Worm (Caenorhabditis elegans) whole organism, late embryonic: ENCODE results near the gene F55C12.2.

ENCODE experiments used
- F13H6.1 ChIP-seq: sonication (generic microtip); optimal IDR thresholded peaks from 2 replicates; lab custom pipeline; 2016; ENCODE audit warnings: missing genetic modification characterization, missing compliant biosample characterization
- K09A11.1 ChIP-seq: sonication (generic microtip); optimal IDR thresholded peaks from 2 replicates; lab custom pipeline; 2017; ENCODE audit warnings: antibody characterized with exemption, mild to moderate bottlenecking, missing genetic modification characterization, missing compliant biosample characterization; ENCODE audit not compliant: insufficient read depth
- T23F11.4 ChIP-seq: fragments of 200-800 bp; sonication (Bioruptor generic); optimal IDR thresholded peaks from 2 replicates; lab custom pipeline; 2018; ENCODE audit warnings: mild to moderate bottlenecking, missing genetic modification characterization, missing compliant biosample characterization
- Y22D7AL.16 ChIP-seq: sonication (generic microtip); optimal IDR thresholded peaks from 2 replicates; lab custom pipeline; 2016; ENCODE audit warnings: missing genetic modification characterization, missing compliant biosample characterization
- ceh-18 ChIP-seq: sonication (generic microtip); optimal IDR thresholded peaks from 2 replicates; lab custom pipeline; 2016; ENCODE audit warnings: missing genetic modification characterization, missing compliant biosample characterization
- ceh-19 ChIP-seq: fragments of 200-800 bp; sonication (Bioruptor generic); optimal IDR thresholded peaks from 2 replicates; lab custom pipeline; 2018; ENCODE audit warnings: mild to moderate bottlenecking, missing genetic modification characterization, missing compliant biosample characterization
- ceh-2 ChIP-seq: sonication (generic microtip); optimal IDR thresholded peaks from 2 replicates; lab custom pipeline; 2016; ENCODE audit warnings: missing genotype, missing genetic modification characterization, missing compliant biosample characterization
- ceh-22 ChIP-seq: sonication (generic microtip); optimal IDR thresholded peaks from 2 replicates; lab custom pipeline; 2017; ENCODE audit warnings: missing biosample characterization, missing genetic modification characterization
- ceh-24 ChIP-seq: sonication (generic microtip); optimal IDR thresholded peaks from 2 replicates; lab custom pipeline; 2016; ENCODE audit warnings: mild to moderate bottlenecking, missing genetic modification characterization, missing compliant biosample characterization
- ceh-30 ChIP-seq: fragments of 150-350 bp; optimal IDR thresholded peaks from 2 replicates; lab custom pipeline; 2014; ENCODE audit warnings: missing biosample characterization, missing genetic modification characterization
- ceh-34 ChIP-seq: sonication (generic microtip); optimal IDR thresholded peaks from 2 replicates; lab custom pipeline; 2016; ENCODE audit warnings: mild to moderate bottlenecking, missing genetic modification characterization, missing compliant biosample characterization
- ceh-48 ChIP-seq: sonication (generic microtip); optimal IDR thresholded peaks from 2 replicates; lab custom pipeline; 2016; ENCODE audit warnings: missing genetic modification characterization, inconsistent platforms, missing compliant biosample characterization
- ceh-6 ChIP-seq: fragments of 200-800 bp; sonication (Bioruptor generic); optimal IDR thresholded peaks from 2 replicates; lab custom pipeline; 2018; ENCODE audit warnings: mild to moderate bottlenecking, missing genetic modification characterization, missing compliant biosample characterization
- ceh-9 ChIP-seq: sonication (generic microtip); optimal IDR thresholded peaks from 2 replicates; lab custom pipeline; 2016; ENCODE audit warnings: mild to moderate bottlenecking, missing genetic modification characterization, inconsistent platforms, missing compliant biosample characterization
- che-1 ChIP-seq: sonication (generic microtip); optimal IDR thresholded peaks from 2 replicates; lab custom pipeline; 2016; ENCODE audit warnings: mild to moderate bottlenecking, missing genetic modification characterization, missing compliant biosample characterization
- dmd-4 ChIP-seq: sonication (generic microtip); optimal IDR thresholded peaks from 2 replicates; lab custom pipeline; 2016; ENCODE audit warnings: borderline replicate concordance, missing genetic modification characterization, missing compliant biosample characterization
- dve-1 ChIP-seq: sonication (generic microtip); optimal IDR thresholded peaks from 2 replicates; lab custom pipeline; 2017; ENCODE audit warnings: antibody characterized with exemption, mild to moderate bottlenecking, missing genetic modification characterization, missing compliant biosample characterization
- elt-2 ChIP-seq: sonication (generic microtip); optimal IDR thresholded peaks from 2 replicates; lab custom pipeline; 2016; ENCODE audit warnings: missing genetic modification reagents, missing genetic modification characterization, missing compliant biosample characterization
- elt-4 ChIP-seq: sonication (generic microtip); optimal IDR thresholded peaks from 2 replicates; lab custom pipeline; 2016; ENCODE audit warnings: missing genetic modification characterization, missing compliant biosample characterization
- fax-1 ChIP-seq: sonication (generic microtip); optimal IDR thresholded peaks from 2 replicates; lab custom pipeline; 2016; ENCODE audit warnings: missing genotype, missing genetic modification characterization, missing compliant biosample characterization
- fkh-10 ChIP-seq: fragments of 150-350 bp; optimal IDR thresholded peaks from 2 replicates; lab custom pipeline; 2014; ENCODE audit warnings: missing biosample characterization, missing genetic modification reagents, missing genetic modification characterization
- gmeb-2 ChIP-seq: sonication (generic microtip); optimal IDR thresholded peaks from 2 replicates; lab custom pipeline; 2016; ENCODE audit warnings: missing genetic modification characterization, inconsistent platforms, missing compliant biosample characterization
- hlh-13 ChIP-seq: fragments of 200-800 bp; sonication (Bioruptor generic); optimal IDR thresholded peaks from 2 replicates; lab custom pipeline; 2018; ENCODE audit warnings: mild to moderate bottlenecking, missing genetic modification characterization, missing compliant biosample characterization
- hlh-6 ChIP-seq: sonication (generic microtip); optimal IDR thresholded peaks from 2 replicates; lab custom pipeline; 2016; ENCODE audit warnings: missing genotype, missing genetic modification characterization, missing compliant biosample characterization
- hlh-8 ChIP-seq: sonication (generic microtip); optimal IDR thresholded peaks from 2 replicates; lab custom pipeline; 2016; ENCODE audit warnings: missing genotype, missing genetic modification characterization, missing compliant biosample characterization
- lim-6 ChIP-seq: sonication (generic microtip); optimal IDR thresholded peaks from 2 replicates; lab custom pipeline; 2016; ENCODE audit warnings: missing genetic modification characterization, missing compliant biosample characterization
- mec-3 ChIP-seq: sonication (generic microtip); optimal IDR thresholded peaks from 2 replicates; lab custom pipeline; 2016; ENCODE audit warnings: borderline replicate concordance, missing genetic modification characterization, missing compliant biosample characterization
- nfya-1 ChIP-seq: sonication (generic microtip); optimal IDR thresholded peaks from 2 replicates; lab custom pipeline; 2017; ENCODE audit warnings: missing genetic modification characterization, mild to moderate bottlenecking, missing compliant biosample characterization, antibody characterized with exemption, moderate library complexity
- nhr-11 ChIP-seq: fragments of 150-350 bp; optimal IDR thresholded peaks from 2 replicates; lab custom pipeline; 2014; ENCODE audit warnings: missing biosample characterization, missing genetic modification characterization
- npax-4 ChIP-seq: sonication (generic microtip); optimal IDR thresholded peaks from 2 replicates; lab custom pipeline; 2016; ENCODE audit warnings: missing genetic modification characterization, missing compliant biosample characterization
- odd-2 ChIP-seq: sonication (generic microtip); optimal IDR thresholded peaks from 2 replicates; lab custom pipeline; 2017; ENCODE audit warnings: antibody characterized with exemption, mild to moderate bottlenecking, missing genetic modification characterization, missing compliant biosample characterization
- pha-2 ChIP-seq: sonication (generic microtip); optimal IDR thresholded peaks from 2 replicates; lab custom pipeline; 2017; ENCODE audit warnings: mild to moderate bottlenecking, missing genetic modification characterization, missing compliant biosample characterization
- pha-4 ChIP-seq: fragments of 150-350 bp; optimal IDR thresholded peaks from 2 replicates; lab custom pipeline; 2018; ENCODE audit warnings: missing biosample characterization, missing genetic modification reagents, missing genetic modification characterization
- pqm-1 ChIP-seq: sonication (generic microtip); optimal IDR thresholded peaks from 2 replicates; lab custom pipeline; 2016; ENCODE audit warnings: missing genetic modification characterization, missing compliant biosample characterization
- pros-1 ChIP-seq: fragments of 150-350 bp; optimal IDR thresholded peaks from 2 replicates; lab custom pipeline; 2014; ENCODE audit warnings: missing biosample characterization, missing genetic modification reagents, missing genetic modification characterization
- rnt-1 ChIP-seq: sonication (generic microtip); optimal IDR thresholded peaks from 2 replicates; lab custom pipeline; 2016; ENCODE audit warnings: missing genetic modification characterization, missing compliant biosample characterization
- sox-4 ChIP-seq: sonication (generic microtip); optimal IDR thresholded peaks from 2 replicates; lab custom pipeline; 2017; ENCODE audit warnings: mild to moderate bottlenecking, missing genetic modification characterization, inconsistent platforms, missing compliant biosample characterization
- syd-9 ChIP-seq: sonication (generic microtip); optimal IDR thresholded peaks from 2 replicates; lab custom pipeline; 2016; ENCODE audit warnings: mild to moderate bottlenecking, missing genetic modification characterization, moderate library complexity, missing compliant biosample characterization
- ttx-3 ChIP-seq: sonication (generic microtip); optimal IDR thresholded peaks from 2 replicates; lab custom pipeline; 2016; ENCODE audit warnings: missing genetic modification reagents, missing genetic modification characterization, missing compliant biosample characterization
- unc-3 ChIP-seq, 2 experiments: fragments of 200-800 bp in 1 of 2; sonication (Bioruptor generic) in 1 of 2; sonication (generic microtip) in 1 of 2; conservative IDR thresholded peaks in 1 of 2; optimal IDR thresholded peaks in 1 of 2; 2 replicates each; pipeline versions ENCODE4 v1.3.6 to Lab custom; 2016 to 2022; ENCODE audit warnings: missing compliant biosample characterization in 2 of 2, missing genetic modification characterization in 2 of 2, missing genetic modification reagents in 1 of 2
- unc-42 ChIP-seq: sonication (generic microtip); optimal IDR thresholded peaks from 2 replicates; lab custom pipeline; 2016; ENCODE audit warnings: missing genotype, missing genetic modification characterization, missing compliant biosample characterization
- unc-55 ChIP-seq: sonication (generic microtip); optimal IDR thresholded peaks from 2 replicates; lab custom pipeline; 2017; ENCODE audit warnings: missing biosample characterization, missing genetic modification reagents, missing genetic modification characterization

Gene F55C12.2

DNA sequence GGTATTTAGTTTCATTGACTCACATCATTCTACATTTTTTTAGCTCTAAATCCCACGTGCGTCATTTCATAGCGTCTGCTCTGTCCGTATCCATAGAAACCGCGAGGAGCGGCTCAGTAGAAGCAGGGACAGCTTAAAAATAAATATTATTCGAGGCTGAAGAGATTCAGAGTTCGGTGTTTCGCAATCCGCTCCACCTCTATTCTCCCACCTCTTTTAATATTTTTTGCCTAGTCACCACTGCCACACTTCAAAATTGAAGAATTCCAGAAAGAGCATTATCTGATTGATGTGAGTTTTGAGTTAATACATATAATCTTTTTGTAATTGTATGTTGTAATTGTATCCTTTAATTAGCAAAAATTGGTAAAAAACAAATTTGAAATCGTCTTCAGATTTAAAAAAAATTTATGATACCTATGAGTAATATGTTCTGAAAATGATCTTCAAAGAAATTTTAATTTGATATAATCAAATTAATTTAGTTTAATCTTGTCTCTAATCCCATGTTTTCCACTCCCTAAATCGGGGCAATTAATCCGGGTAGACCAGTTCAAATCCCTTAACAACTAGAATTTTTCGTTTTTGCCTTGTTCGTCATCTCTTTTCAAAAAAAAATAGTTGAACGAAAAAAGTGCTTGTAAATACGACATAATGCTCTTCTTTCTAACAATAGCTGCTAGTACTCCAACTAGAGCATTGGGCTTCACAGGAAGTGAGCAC, 13.0 kb downstream of the F55C12.2 start:
- TF ChIP-seq sox-4 (tag; lab: Kevin White, UChicago) (no peak), F13H6.1 (tag; lab: Kevin White, UChicago) (no peak), ceh-2 (no peak), syd-9 (tag; lab: Kevin White, UChicago) (no peak), ceh-18 (tag; lab: Kevin White, UChicago) (no peak), T23F11.4 (GFP tag; lab: Kevin White, UChicago) (no peak), unc-3 (GFP tag; conservative IDR thresholded peaks at IDR 0.05; lab: Robert Waterston, UW) (no peak), unc-3 (tag; optimal IDR thresholded peaks at IDR 0.05; lab: Kevin White, UChicago) (no peak), dve-1 (tag; lab: Kevin White, UChicago) (no peak), che-1 (tag; lab: Kevin White, UChicago) (no peak), nhr-11 (tag; lab: Kevin White, UChicago) (no peak), ceh-30 (tag; lab: Kevin White, UChicago) (no peak), mec-3 (tag; lab: Kevin White, UChicago) (no peak), ceh-48 (tag; lab: Kevin White, UChicago) (no peak), gmeb-2 (no peak), ceh-6 (GFP tag; lab: Kevin White, UChicago) (no peak), ceh-9 (no peak)

DNA sequence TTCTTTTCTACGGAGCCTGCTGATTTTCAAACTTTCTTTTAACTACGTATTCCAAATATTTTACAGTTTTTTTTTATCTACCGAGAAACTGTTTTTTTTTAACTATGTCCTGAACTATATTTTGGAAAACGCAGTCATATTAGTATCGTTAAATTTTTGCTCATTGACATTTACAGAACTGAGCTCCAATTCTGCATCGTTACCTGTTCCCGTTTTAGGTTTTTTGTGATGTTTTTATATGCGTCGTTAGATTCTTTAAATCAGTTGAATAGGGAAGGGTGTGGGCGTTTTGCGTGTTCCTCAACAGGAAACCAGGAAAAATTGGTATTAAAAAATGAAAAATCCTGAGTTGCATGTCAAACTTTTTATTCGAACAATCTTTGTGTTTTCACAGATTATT, 16.2 kb downstream of the F55C12.2 start:
- TF ChIP-seq pqm-1 (no peak), ceh-2 (no peak), elt-2 (tag; lab: Kevin White, UChicago) (no peak), hlh-8 (tag; lab: Kevin White, UChicago) (no peak), T23F11.4 (GFP tag; lab: Kevin White, UChicago) (no peak), rnt-1 (tag; lab: Kevin White, UChicago) (no peak), elt-4 (tag; lab: Kevin White, UChicago) (no peak), ttx-3 (no peak), ceh-22 (no peak), Y22D7AL.16 (tag; lab: Kevin White, UChicago) (no peak), hlh-6 (tag; lab: Kevin White, UChicago) (no peak), ceh-30 (tag; lab: Kevin White, UChicago) (no peak), unc-3 (GFP tag; conservative IDR thresholded peaks at IDR 0.05; lab: Robert Waterston, UW) (no peak), unc-3 (tag; optimal IDR thresholded peaks at IDR 0.05; lab: Kevin White, UChicago) (no peak), pha-2 (tag; lab: Kevin White, UChicago) (no peak)
- TF ChIP-seq, all 69 proteins: peak for 0

DNA sequence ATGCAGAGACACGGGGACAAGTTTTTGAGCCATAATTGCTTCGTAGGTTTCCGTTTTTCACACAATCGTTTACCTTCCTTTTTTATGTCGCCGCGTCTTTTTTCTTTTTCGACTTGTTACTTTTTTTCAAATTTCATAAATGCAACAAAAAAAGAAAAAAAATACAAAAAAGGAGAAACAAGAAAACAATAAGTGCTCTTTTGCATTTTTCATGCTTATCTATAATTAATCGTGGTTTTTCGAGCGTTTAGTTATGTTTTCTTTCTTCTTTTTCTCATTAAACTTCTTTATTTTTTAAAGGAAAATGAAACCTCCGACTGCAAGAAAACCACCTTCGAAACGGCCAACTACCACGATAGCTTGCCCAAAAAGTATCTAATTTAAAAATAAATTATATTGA, 19.3 kb downstream of the F55C12.2 start, which contains the start of gene F59G1.4:
F59G1.4 (plus strand) TSS at position 301 of the 400 bp plus-strand sequence.
- TF ChIP-seq odd-2 (no peak), fkh-10 (no peak), elt-4 (tag; lab: Kevin White, UChicago) (no peak), unc-42 (tag; lab: Kevin White, UChicago) (no peak), ceh-34 (tag; lab: Kevin White, UChicago) (no peak), fax-1 (tag; lab: Kevin White, UChicago) (no peak), unc-55 (GFP tag; lab: Kevin White, UChicago) (no peak), npax-4 (tag; lab: Kevin White, UChicago) (no peak), dmd-4 (tag; lab: Kevin White, UChicago) (no peak), ceh-24 (no peak), pha-4 (no peak), pros-1 (tag; lab: Kevin White, UChicago) (no peak), K09A11.1 (no peak), T23F11.4 (GFP tag; lab: Kevin White, UChicago) (no peak), mec-3 (tag; lab: Kevin White, UChicago) (no peak), nfya-1 (no peak), gmeb-2 (no peak), lim-6 (tag; lab: Kevin White, UChicago) (no peak), hlh-13 (GFP tag; lab: Kevin White, UChicago) (no peak), ceh-19 (GFP tag; lab: Kevin White, UChicago) (no peak)
